Worm (Caenorhabditis elegans): Measurements from ENCODE around the gene cids-1.

cids-1 gene

ce11 chrIII:8235880-8236279, 8.4 kb upstream of the cids-1 start, which contains the start of gene C02F5.5:
TSS of gene C02F5.5 (plus strand) at chrIII:8236180.
- TF ChIP-seq ceh-44 (GFP tag; IDR thresholded peaks at IDR 0.05), result no peak
- no peak for TF ChIP-seq ceh-28 (tag; optimal IDR thresholded peaks at IDR 0.05)
- TF ChIP-seq zfp-2 (tag; optimal IDR thresholded peaks at IDR 0.05), result no peak
- TF ChIP-seq T26A8.4 (GFP tag; IDR thresholded peaks at IDR 0.05), result no peak
- TF ChIP-seq Y75B8A.6 (GFP tag; IDR thresholded peaks at IDR 0.05), result no peak
- no peak for TF ChIP-seq nhr-41 (GFP tag; IDR thresholded peaks at IDR 0.05)
- no peak for TF ChIP-seq zip-2 (tag; optimal IDR thresholded peaks at IDR 0.05)
- no peak for TF ChIP-seq spr-3 (GFP tag; optimal IDR thresholded peaks at IDR 0.05)
- TF ChIP-seq daf-12 (tag; optimal IDR thresholded peaks at IDR 0.05), result no peak
- TF ChIP-seq tag-97 (GFP tag; IDR thresholded peaks at IDR 0.05), result no peak
- no peak for TF ChIP-seq R02D3.7 (tag; optimal IDR thresholded peaks at IDR 0.05)
- no peak for TF ChIP-seq nhr-111 (GFP tag; optimal IDR thresholded peaks at IDR 0.05)
- TF ChIP-seq jun-1 (tag; optimal IDR thresholded peaks at IDR 0.05), result no peak
- TF ChIP-seq nhr-25 (tag; optimal IDR thresholded peaks at IDR 0.05; ENCODE audit: borderline replicate concordance, insufficient read depth), result no peak

DNA sequence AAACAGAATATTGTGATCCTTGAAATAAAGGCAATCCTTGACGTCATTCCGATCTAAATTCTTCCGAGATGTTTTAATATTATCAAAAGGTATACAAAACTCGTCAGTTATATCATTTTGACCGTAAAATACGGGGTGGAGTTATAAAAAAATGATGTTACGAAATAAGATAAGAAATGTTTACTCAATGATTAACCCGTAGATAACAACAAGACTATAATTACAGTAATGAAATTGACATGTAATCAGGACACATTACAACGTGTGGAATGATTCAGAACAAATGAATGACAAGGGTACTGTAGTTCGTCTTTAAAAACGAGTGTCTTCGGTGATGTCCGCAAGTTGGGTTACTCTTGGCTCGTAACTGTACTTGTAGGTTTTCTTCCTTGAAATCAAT, 6.4 kb upstream of the cids-1 start, which contains the start of gene tsp-2:
Gene tsp-2, minus strand, starts transcription at position 109 of the 400 bp plus-strand sequence.
- TF ChIP-seq zip-2 (tag; optimal IDR thresholded peaks at IDR 0.05), result peak; percentile 6
- no peak for TF ChIP-seq F37D6.2 (tag; optimal IDR thresholded peaks at IDR 0.05)
- no peak for TF ChIP-seq zfp-3 (GFP tag; conservative IDR thresholded peaks at IDR 0.05)
- TF ChIP-seq nhr-10 (tag; optimal IDR thresholded peaks at IDR 0.05), result no peak
- no peak for TF ChIP-seq egl-43 (GFP tag; IDR thresholded peaks at IDR 0.05)
- peak in 1 of 2 experiments; percentile 75 for TF ChIP-seq lsy-2 (tag; optimal IDR thresholded peaks at IDR 0.05)
- TF ChIP-seq unc-62 (GFP tag; optimal IDR thresholded peaks at IDR 0.05 in 1 of 2), result peak in 1 of 2 experiments; percentile 28
- TF ChIP-seq unc-62 (tag; optimal IDR thresholded peaks at IDR 0.05), result no peak
- no peak for TF ChIP-seq set-16 (GFP tag; IDR thresholded peaks at IDR 0.05)
- no peak for TF ChIP-seq daf-8 (GFP tag; IDR thresholded peaks at IDR 0.05)
- TF ChIP-seq dve-1 (tag; optimal IDR thresholded peaks at IDR 0.05; ENCODE audit: insufficient read depth), result peak; percentile 76
- peak; percentile 73 for TF ChIP-seq nhr-77 (tag; optimal IDR thresholded peaks at IDR 0.05)
- no peak for TF ChIP-seq spr-3 (GFP tag; optimal IDR thresholded peaks at IDR 0.05)
- TF ChIP-seq zip-11 (GFP tag; IDR thresholded peaks at IDR 0.05), result no peak
- no peak for TF ChIP-seq aly-2 (tag; optimal IDR thresholded peaks at IDR 0.05)
- TF ChIP-seq saeg-2 (GFP tag; IDR thresholded peaks at IDR 0.05), result no peak
- TF ChIP-seq nhr-6 (tag; optimal IDR thresholded peaks at IDR 0.05), result no peak
- no peak for TF ChIP-seq nhr-11 (tag; optimal IDR thresholded peaks at IDR 0.05)
- TF ChIP-seq duxl-1 (tag; optimal IDR thresholded peaks at IDR 0.05; ENCODE audit: poor library complexity), result no peak
- no peak for TF ChIP-seq nhr-237 (tag; optimal IDR thresholded peaks at IDR 0.05)
- no peak for TF ChIP-seq ceh-82 (tag; optimal IDR thresholded peaks at IDR 0.05)
- TF ChIP-seq snpc-1.2 (GFP tag; IDR thresholded peaks at IDR 0.05), result no peak
- TF ChIP-seq hif-1 (tag; optimal IDR thresholded peaks at IDR 0.05), result no peak
- no peak for TF ChIP-seq dmd-9 (GFP tag; IDR thresholded peaks at IDR 0.05)
- TF ChIP-seq cey-2 (tag; optimal IDR thresholded peaks at IDR 0.05; ENCODE audit: borderline replicate concordance, insufficient read depth), result no peak
- TF ChIP-seq php-3 (GFP tag; IDR thresholded peaks at IDR 0.05), result peak; percentile 95
- TF ChIP-seq skn-1 (tag; optimal IDR thresholded peaks at IDR 0.05), result no peak
- no peak for TF ChIP-seq nhr-25 (tag; optimal IDR thresholded peaks at IDR 0.05; ENCODE audit: borderline replicate concordance, insufficient read depth)
- TF ChIP-seq lin-1 (GFP tag; IDR thresholded peaks at IDR 0.05), result no peak
- TF ChIP-seq nhr-28 (tag; optimal IDR thresholded peaks at IDR 0.05), result peak; percentile 88
- TF ChIP-seq madf-9 (GFP tag; conservative IDR thresholded peaks at IDR 0.05), result no peak
- TF ChIP-seq aha-1 (tag), result no peak
- peak; percentile 39 for TF ChIP-seq pqm-1 (tag; optimal IDR thresholded peaks at IDR 0.05)
- no peak for TF ChIP-seq lim-7 (GFP tag; IDR thresholded peaks at IDR 0.05)
- no peak for TF ChIP-seq daf-16 (GFP tag; optimal IDR thresholded peaks at IDR 0.05)
- peak; percentile 73 for TF ChIP-seq daf-16 (tag; optimal IDR thresholded peaks at IDR 0.05)
- no peak for TF ChIP-seq daf-19 (GFP tag; conservative IDR thresholded peaks at IDR 0.05)
- TF ChIP-seq hlh-11 (tag; optimal IDR thresholded peaks at IDR 0.05), result peak; percentile 54
- TF ChIP-seq daf-12 (tag; optimal IDR thresholded peaks at IDR 0.05), result no peak
- TF ChIP-seq rbr-2 (tag; optimal IDR thresholded peaks at IDR 0.05), result no peak
- TF ChIP-seq Y48G9A.11 (GFP tag; IDR thresholded peaks at IDR 0.05), result no peak
